Worm (Caenorhabditis elegans): Measurements from ENCODE around the gene F13H10.8.

DNA sequence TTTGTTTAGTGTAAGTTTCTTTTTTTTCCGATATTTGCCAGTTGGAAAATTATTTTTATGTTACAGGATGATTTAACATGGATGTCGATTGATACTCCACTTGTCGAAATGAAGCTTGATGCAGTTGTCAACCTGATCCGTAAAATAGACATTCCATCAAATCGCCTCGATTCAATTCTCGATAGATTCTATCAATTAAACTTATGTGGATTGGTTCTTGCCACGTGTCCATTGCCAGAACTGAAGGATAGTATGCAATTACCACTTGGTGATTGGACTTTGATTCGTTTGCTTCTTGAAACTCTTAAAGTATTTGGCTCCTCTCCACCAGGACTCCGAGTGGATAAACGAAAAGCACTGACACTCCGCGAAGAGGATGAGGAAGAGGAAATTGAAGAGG is 24.1 kb downstream of the F13H10.8 start:
- TF ChIP-seq nhr-28 (tag; optimal IDR thresholded peaks at IDR 0.05) (no peak), aha-1 (tag; optimal IDR thresholded peaks at IDR 0.05) (no peak), lin-13 (GFP tag; optimal IDR thresholded peaks at IDR 0.05) (no peak)
